Fruit fly (Drosophila melanogaster): Measurements from ENCODE around the gene CG15059.

DNA sequence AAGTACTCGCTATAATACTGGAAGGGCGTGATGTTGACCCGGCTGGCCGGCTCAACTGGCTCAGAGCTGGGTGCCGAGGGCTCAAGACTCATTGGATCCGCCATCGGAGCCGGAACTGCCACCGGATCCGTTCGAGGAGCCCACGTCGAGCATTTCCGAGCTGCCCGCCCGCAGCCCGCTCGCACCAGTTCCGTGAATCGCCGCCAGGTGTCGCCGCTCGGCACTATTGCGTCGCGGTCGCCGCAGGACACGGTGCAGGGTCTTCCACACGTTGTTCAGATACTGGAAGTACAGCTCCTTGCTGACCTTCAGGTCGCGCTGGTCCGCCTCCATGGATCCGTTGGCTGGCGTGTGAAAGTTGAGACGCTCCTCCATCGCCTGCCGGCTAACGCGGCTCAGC lies 18.1 kb downstream of the CG15059 start:
- TF ChIP-seq usp (GFP tag; optimal IDR thresholded peaks at IDR 0.05) (no peak), psq (optimal IDR thresholded peaks at IDR 0.05) (no peak), CG8478 (optimal IDR thresholded peaks at IDR 0.05) (no peak), pan (optimal IDR thresholded peaks at IDR 0.05) (no peak)
